Fruit fly (Drosophila melanogaster) whole organism, embryonic: ENCODE data around the gene CG17124.
A peak's percentile ranks its signal among the peaks of the same experiment; 100 is the strongest.

Experiments
- Blimp-1 ChIP-seq: fragments of 200-800 bp; sonication (Bioruptor generic); optimal IDR thresholded peaks from 3 replicates; lab custom pipeline; 2018; ENCODE audit warnings: missing biosample characterization, missing genetic modification characterization, mild to moderate bottlenecking, moderate library complexity, missing genetic modification reagents
- CG11093 ChIP-seq: fragments of 200-800 bp; sonication (Bioruptor generic); IDR thresholded peaks from 3 replicates; pipeline ENCODE4 v1.3.6; 2022; ENCODE audit warnings: missing biosample characterization, missing genetic modification characterization
- CG11247 ChIP-seq: fragments of 200-800 bp; sonication (Bioruptor generic); IDR thresholded peaks from 2 replicates; pipeline ENCODE4 v1.3.6; 2022; ENCODE audit warnings: missing biosample characterization, missing genetic modification characterization
- CG12236 ChIP-seq: fragments of 200-800 bp; sonication (Bioruptor generic); optimal IDR thresholded peaks from 2 replicates; lab custom pipeline; 2016; ENCODE audit warnings: missing biosample characterization, missing genetic modification characterization
- CG12391 ChIP-seq: fragments of 200-800 bp; sonication (Bioruptor generic); optimal IDR thresholded peaks from 3 replicates; lab custom pipeline; 2018; ENCODE audit warnings: missing biosample characterization, mild to moderate bottlenecking, missing genetic modification characterization, moderate library complexity
- CG12769 ChIP-seq: fragments of 200-800 bp; sonication (Bioruptor generic); optimal IDR thresholded peaks from 2 replicates; lab custom pipeline; 2019; ENCODE audit warnings: missing biosample characterization, mild to moderate bottlenecking, missing genetic modification characterization, moderate library complexity
- CG15073 ChIP-seq: fragments of 200-800 bp; sonication (Bioruptor generic); optimal IDR thresholded peaks from 2 replicates; lab custom pipeline; 2016; ENCODE audit warnings: missing biosample characterization, missing genetic modification characterization
- CG1603 ChIP-seq: fragments of 200-800 bp; sonication (Bioruptor generic); optimal IDR thresholded peaks from 2 replicates; lab custom pipeline; 2019; ENCODE audit warnings: missing biosample characterization, mild to moderate bottlenecking, missing genetic modification characterization, moderate library complexity
- CG1647 ChIP-seq: fragments of 200-800 bp; sonication (Bioruptor generic); optimal IDR thresholded peaks from 3 replicates; lab custom pipeline; 2016; ENCODE audit warnings: missing biosample characterization, missing genetic modification characterization
- CG17385 ChIP-seq: fragments of 200-800 bp; sonication (Bioruptor generic); optimal IDR thresholded peaks from 3 replicates; lab custom pipeline; 2018; ENCODE audit warnings: missing biosample characterization, mild to moderate bottlenecking, missing genetic modification characterization
- CG17568 ChIP-seq: fragments of 200-800 bp; sonication (Bioruptor generic); optimal IDR thresholded peaks from 2 replicates; lab custom pipeline; 2018; ENCODE audit warnings: missing biosample characterization, mild to moderate bottlenecking, missing genetic modification characterization, moderate library complexity
- CG17802 ChIP-seq: fragments of 200-800 bp; sonication (Bioruptor generic); optimal IDR thresholded peaks from 2 replicates; lab custom pipeline; 2018; ENCODE audit warnings: missing biosample characterization, mild to moderate bottlenecking, missing genetic modification characterization, moderate library complexity
- CG18476 ChIP-seq: fragments of 200-800 bp; sonication (Bioruptor generic); optimal IDR thresholded peaks from 2 replicates; lab custom pipeline; 2016; ENCODE audit warnings: missing biosample characterization, mild to moderate bottlenecking, missing genetic modification characterization
- CG18599 ChIP-seq: fragments of 200-800 bp; sonication (Bioruptor generic); optimal IDR thresholded peaks from 3 replicates; lab custom pipeline; 2017; ENCODE audit warnings: missing biosample characterization, missing genetic modification characterization, mild to moderate bottlenecking, moderate library complexity, missing genetic modification reagents
- CG2120 ChIP-seq: fragments of 200-800 bp; sonication (Bioruptor generic); optimal IDR thresholded peaks from 3 replicates; lab custom pipeline; 2016; ENCODE audit warnings: missing biosample characterization, missing genetic modification characterization
- CG31388 ChIP-seq: fragments of 200-800 bp; sonication (Bioruptor generic); optimal IDR thresholded peaks from 2 replicates; lab custom pipeline; 2016; ENCODE audit warnings: missing biosample characterization, missing genetic modification characterization
- CG4730 ChIP-seq: fragments of 200-800 bp; sonication (Bioruptor generic); IDR thresholded peaks from 2 replicates; pipeline ENCODE4 v1.3.6; 2022; ENCODE audit warnings: missing biosample characterization, missing genetic modification characterization
- CG6272 ChIP-seq: fragments of 200-800 bp; sonication (Bioruptor generic); IDR thresholded peaks from 2 replicates; pipeline ENCODE4 v1.3.6; 2022; ENCODE audit warnings: missing biosample characterization, missing genetic modification characterization
- CG6813 ChIP-seq: fragments of 200-800 bp; sonication (Bioruptor generic); optimal IDR thresholded peaks from 2 replicates; lab custom pipeline; 2017; ENCODE audit warnings: missing biosample characterization, missing genetic modification characterization, mild to moderate bottlenecking, moderate library complexity, missing genetic modification reagents
- CG8388 ChIP-seq: fragments of 200-800 bp; sonication (Bioruptor generic); optimal IDR thresholded peaks from 2 replicates; lab custom pipeline; 2019; ENCODE audit warnings: missing biosample characterization, mild to moderate bottlenecking, missing genetic modification characterization, moderate library complexity
- CG8944 ChIP-seq: fragments of 200-800 bp; sonication (Bioruptor generic); optimal IDR thresholded peaks from 3 replicates; lab custom pipeline; 2016; ENCODE audit warnings: missing biosample characterization, missing genetic modification characterization
- D ChIP-seq, 2 experiments: fragments of 200-800 bp in 1 of 2; fragments of >200 bp in 1 of 2; sonication (Bioruptor generic) in 1 of 2; optimal IDR thresholded peaks; 2 replicates in 1 of 2; 3 replicates in 1 of 2; lab custom pipeline; 2017; ENCODE audit warnings: mild to moderate bottlenecking in 1 of 2, missing biosample characterization in 1 of 2, missing genetic modification characterization in 1 of 2, missing genetic modification reagents in 1 of 2
- Dll ChIP-seq: fragments of 200-800 bp; sonication (Bioruptor generic); IDR thresholded peaks from 4 replicates; pipeline ENCODE4 v1.3.6; 2022; ENCODE audit warnings: missing biosample characterization, missing genetic modification characterization; ENCODE audit not compliant: partially characterized antibody
- HLHmδ ChIP-seq: fragments of 200-800 bp; sonication (Bioruptor generic); optimal IDR thresholded peaks from 2 replicates; lab custom pipeline; 2018; ENCODE audit warnings: missing biosample characterization, mild to moderate bottlenecking, missing genetic modification characterization, moderate library complexity
- Hmr ChIP-seq: fragments of 200-800 bp; sonication (Bioruptor generic); optimal IDR thresholded peaks from 3 replicates; lab custom pipeline; 2017; ENCODE audit warnings: mild to moderate bottlenecking, missing biosample characterization, missing genetic modification reagents, missing genetic modification characterization
- Med ChIP-seq: fragments of 200-800 bp; sonication (Bioruptor generic); peaks from one replicate; lab custom pipeline; 2016; ENCODE audit warnings: missing biosample characterization, missing genetic modification characterization, mild to moderate bottlenecking, inconsistent platforms, moderate library complexity
- Mrtf ChIP-seq: fragments of 200-800 bp; sonication (Bioruptor generic); IDR thresholded peaks from 3 replicates; pipeline ENCODE4 v1.3.6; 2022; ENCODE audit warnings: missing biosample characterization, missing genetic modification characterization
- Nf-YB ChIP-seq: fragments of 200-800 bp; sonication (Bioruptor generic); optimal IDR thresholded peaks from 3 replicates; lab custom pipeline; 2019; ENCODE audit warnings: missing biosample characterization, mild to moderate bottlenecking, missing genetic modification characterization, moderate library complexity
- PHDP ChIP-seq: fragments of 200-800 bp; sonication (Bioruptor generic); optimal IDR thresholded peaks from 3 replicates; lab custom pipeline; 2018; ENCODE audit warnings: missing biosample characterization, mild to moderate bottlenecking, missing genetic modification characterization, moderate library complexity
- Rx ChIP-seq: fragments of 200-800 bp; sonication (Bioruptor generic); IDR thresholded peaks from 2 replicates; pipeline ENCODE4 v1.3.6; 2022; ENCODE audit warnings: missing biosample characterization, missing genetic modification characterization
- Sry-β ChIP-seq: fragments of 200-800 bp; sonication (Bioruptor generic); optimal IDR thresholded peaks from 2 replicates; lab custom pipeline; 2018; ENCODE audit warnings: missing biosample characterization, mild to moderate bottlenecking, missing genetic modification characterization, moderate library complexity
- Vsx1 ChIP-seq: fragments of 200-800 bp; sonication (Bioruptor generic); optimal IDR thresholded peaks from 2 replicates; lab custom pipeline; 2017; ENCODE audit warnings: missing biosample characterization, mild to moderate bottlenecking, missing genetic modification characterization, missing genetic modification reagents
- ara ChIP-seq: fragments of 200-800 bp; sonication (Bioruptor generic); IDR thresholded peaks from 2 replicates; pipeline ENCODE4 v1.3.6; 2022; ENCODE audit warnings: missing biosample characterization, missing genetic modification characterization
- bsh ChIP-seq, 2 experiments: fragments of 200-800 bp; sonication (Bioruptor generic); optimal IDR thresholded peaks; 2 replicates each; lab custom pipeline; 2017 to 2018; ENCODE audit warnings: mild to moderate bottlenecking in 2 of 2, missing biosample characterization in 2 of 2, missing genetic modification characterization in 2 of 2, moderate library complexity in 1 of 2
- ci ChIP-seq: fragments of 200-800 bp; sonication (Bioruptor generic); IDR thresholded peaks from 3 replicates; pipeline ENCODE4 v1.3.6; 2022; ENCODE audit warnings: missing biosample characterization, missing genetic modification characterization
- danr ChIP-seq: fragments of 200-800 bp; sonication (Bioruptor generic); IDR thresholded peaks from 2 replicates; pipeline ENCODE4 v1.3.6; 2022; ENCODE audit warnings: missing biosample characterization, missing genetic modification characterization
- dmrt11E ChIP-seq: fragments of 200-800 bp; sonication (Bioruptor generic); optimal IDR thresholded peaks from 3 replicates; lab custom pipeline; 2018; ENCODE audit warnings: missing biosample characterization, mild to moderate bottlenecking, missing genetic modification characterization, moderate library complexity
- fd3F ChIP-seq: fragments of 200-800 bp; sonication (Bioruptor generic); optimal IDR thresholded peaks from 2 replicates; lab custom pipeline; 2018; ENCODE audit warnings: missing biosample characterization, mild to moderate bottlenecking, missing genetic modification characterization, moderate library complexity
- gce ChIP-seq: fragments of 200-800 bp; sonication (Bioruptor generic); IDR thresholded peaks from 3 replicates; pipeline ENCODE4 v1.3.6; 2022; ENCODE audit warnings: missing biosample characterization, missing genetic modification characterization
- gem ChIP-seq: fragments of 200-800 bp; sonication (Bioruptor generic); optimal IDR thresholded peaks from 2 replicates; lab custom pipeline; 2019; ENCODE audit warnings: missing biosample characterization, mild to moderate bottlenecking, missing genetic modification characterization, moderate library complexity
- hkb ChIP-seq, 2 experiments: fragments of 200-800 bp in 1 of 2; fragments of >200 bp in 1 of 2; sonication (Bioruptor generic) in 1 of 2; IDR thresholded peaks in 1 of 2; optimal IDR thresholded peaks in 1 of 2; 2 replicates each; pipeline versions ENCODE4 v1.3.6 to Lab custom; 2017 to 2022; ENCODE audit warnings: missing biosample characterization in 1 of 2, missing genetic modification characterization in 1 of 2
- kah ChIP-seq: fragments of 200-800 bp; sonication (Bioruptor generic); optimal IDR thresholded peaks from 2 replicates; lab custom pipeline; 2018; ENCODE audit warnings: missing biosample characterization, mild to moderate bottlenecking, missing genetic modification characterization
- lbe ChIP-seq: fragments of 200-800 bp; sonication (Bioruptor generic); optimal IDR thresholded peaks from 2 replicates; lab custom pipeline; 2016; ENCODE audit warnings: missing biosample characterization, mild to moderate bottlenecking, missing genetic modification characterization
- phol ChIP-seq: fragments of 200-800 bp; sonication (Bioruptor generic); optimal IDR thresholded peaks from 3 replicates; lab custom pipeline; 2018; ENCODE audit warnings: missing biosample characterization, mild to moderate bottlenecking, missing genetic modification characterization, moderate library complexity
- seq ChIP-seq: fragments of 200-800 bp; sonication (Bioruptor generic); IDR thresholded peaks from 2 replicates; pipeline ENCODE4 v1.3.6; 2022; ENCODE audit warnings: missing biosample characterization, missing genetic modification characterization
- slp2 ChIP-seq: fragments of 200-800 bp; sonication (Bioruptor generic); optimal IDR thresholded peaks from 2 replicates; lab custom pipeline; 2016; ENCODE audit warnings: missing biosample characterization, missing genetic modification characterization
- ssp ChIP-seq: fragments of 200-800 bp; sonication (Bioruptor generic); IDR thresholded peaks from 2 replicates; pipeline ENCODE4 v1.3.6; 2022; ENCODE audit warnings: missing biosample characterization, missing genetic modification characterization
- tgo ChIP-seq: fragments of 200-800 bp; sonication (Bioruptor generic); IDR thresholded peaks from 3 replicates; pipeline ENCODE4 v1.3.6; 2022; ENCODE audit warnings: missing biosample characterization, missing genetic modification characterization
- zfh2 ChIP-seq: fragments of 200-800 bp; sonication (Bioruptor generic); optimal IDR thresholded peaks from 2 replicates; lab custom pipeline; 2016; ENCODE audit warnings: missing biosample characterization, missing genetic modification characterization

Gene CG17124

DNA sequence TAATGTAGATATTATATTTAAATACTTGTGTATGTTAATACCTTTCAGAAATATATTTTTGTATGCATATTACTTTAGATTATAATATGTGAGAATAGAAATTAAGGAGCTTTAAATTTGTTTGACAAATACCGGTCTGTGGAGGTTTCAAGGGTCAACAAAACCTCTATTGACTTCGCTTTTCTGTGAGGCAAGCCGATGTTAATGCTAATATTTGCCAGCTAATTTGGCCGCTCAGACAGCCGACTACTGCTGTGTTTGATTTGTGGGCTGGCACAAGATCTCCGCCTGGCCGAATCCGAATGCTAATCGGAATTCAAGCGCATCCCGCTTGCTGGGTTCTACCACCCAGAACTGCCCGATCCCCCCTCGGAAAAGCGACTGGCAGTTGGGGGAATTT, 1.5 kb downstream of the CG17124 start (continued):
- TF ChIP-seq HLHmδ (GFP tag; lab: Kevin White, UChicago): no peak
- TF ChIP-seq tgo (GFP tag; lab: Robert Waterston, UW): peak; percentile 23; the same call in 1 of the 3 replicates
- TF ChIP-seq phol (tag; lab: Kevin White, UChicago): no peak
- no peak for TF ChIP-seq CG12236 (GFP tag; lab: Kevin White, UChicago)
- peak; percentile 38 for TF ChIP-seq gem (tag; lab: Kevin White, UChicago)
- no peak for TF ChIP-seq Sry-β (GFP tag; lab: Kevin White, UChicago)
- TF ChIP-seq CG12769 (tag; lab: Kevin White, UChicago): peak; percentile 42
- TF ChIP-seq CG4730 (GFP tag; lab: Robert Waterston, UW): no peak
- peak; percentile 83 for TF ChIP-seq CG18476 (GFP tag; lab: Kevin White, UChicago)
- TF ChIP-seq seq (GFP tag; lab: Robert Waterston, UW): peak; percentile 24; the same call in 1 of the 2 replicates
- peak; percentile 47 for TF ChIP-seq PHDP (tag; lab: Kevin White, UChicago)
- TF ChIP-seq ara (GFP tag; lab: Robert Waterston, UW): 0 out of 2 replicates have a peak, but pooled peaks have one; percentile 7
- TF ChIP-seq CG2120 (GFP tag; lab: Kevin White, UChicago): peak; percentile 29
- TF ChIP-seq CG1603 (tag; lab: Kevin White, UChicago): peak; percentile 30
- no peak; the same call in 1 of the 2 replicates for TF ChIP-seq Rx (GFP tag; lab: Robert Waterston, UW)
- no peak for TF ChIP-seq CG11093 (GFP tag; lab: Robert Waterston, UW)
- no peak for TF ChIP-seq CG17385
- peak; percentile 84 for TF ChIP-seq Med (GFP tag; lab: Kevin White, UChicago)
- TF ChIP-seq CG15073 (GFP tag; lab: Kevin White, UChicago): no peak
- no peak for TF ChIP-seq gce (GFP tag; lab: Robert Waterston, UW)
- TF ChIP-seq CG8944 (GFP tag; lab: Kevin White, UChicago): no peak
- peak; percentile 64 for TF ChIP-seq hkb (optimal IDR thresholded peaks at IDR 0.05; lab: Kevin White, UChicago)
- no peak; the same call in 1 of the 2 replicates for TF ChIP-seq hkb (GFP tag; IDR thresholded peaks at IDR 0.05; lab: Robert Waterston, UW)
- TF ChIP-seq CG8388 (GFP tag; lab: Kevin White, UChicago): no peak
- peak; percentile 50 for TF ChIP-seq Vsx1 (GFP tag; lab: Kevin White, UChicago)
- TF ChIP-seq fd3F (GFP tag; lab: Kevin White, UChicago): peak; percentile 11
- no peak for TF ChIP-seq D (optimal IDR thresholded peaks at IDR 0.05; lab: Kevin White, UChicago)
- TF ChIP-seq D (GFP tag; optimal IDR thresholded peaks at IDR 0.05; lab: Kevin White, UChicago): no peak
- no peak for TF ChIP-seq CG31388
- TF ChIP-seq ci (GFP tag; lab: Robert Waterston, UW): 0 out of 3 replicates have a peak, but pooled peaks have one; percentile 20
- TF ChIP-seq Hmr: peak; percentile 14
- 0 out of 2 replicates have a peak, but pooled peaks have one; percentile 30 for TF ChIP-seq CG11247
- TF ChIP-seq CG6272 (GFP tag; lab: Robert Waterston, UW): no peak
- TF ChIP-seq slp2 (GFP tag; lab: Kevin White, UChicago): no peak
- TF ChIP-seq Mrtf (GFP tag; lab: Robert Waterston, UW): no peak
- peak; percentile 31 for TF ChIP-seq CG17568 (GFP tag; lab: Kevin White, UChicago)
- TF ChIP-seq Dll: no peak
- TF ChIP-seq bsh (GFP tag; optimal IDR thresholded peaks at IDR 0.05; lab: Kevin White, UChicago): peak in 1 of 2 experiments; percentile 46
- TF ChIP-seq lbe (GFP tag; lab: Kevin White, UChicago): no peak
- TF ChIP-seq ssp (GFP tag; lab: Robert Waterston, UW): no peak
- peak; percentile 28 for TF ChIP-seq dmrt11E (tag; lab: Kevin White, UChicago)
- TF ChIP-seq CG17802 (tag; lab: Kevin White, UChicago): no peak
- no peak for TF ChIP-seq Nf-YB (GFP tag; lab: Kevin White, UChicago)
- peak; percentile 10 for TF ChIP-seq Blimp-1
- TF ChIP-seq zfh2: no peak
- TF ChIP-seq CG1647 (GFP tag; lab: Kevin White, UChicago): no peak
- TF ChIP-seq kah (GFP tag; lab: Kevin White, UChicago): no peak
- no peak for TF ChIP-seq CG12391 (tag; lab: Kevin White, UChicago)
- TF ChIP-seq CG6813 (GFP tag; lab: Kevin White, UChicago): peak; percentile 20
- no peak for TF ChIP-seq danr (GFP tag; lab: Robert Waterston, UW)
- peak; percentile 1 for TF ChIP-seq CG18599 (GFP tag; lab: Kevin White, UChicago)
